Fruit fly (Drosophila melanogaster): ENCODE measurements around the gene CG8475.
A peak's percentile ranks its signal among the peaks of the same experiment; 100 is the strongest.

Gene CG8475

DNA sequence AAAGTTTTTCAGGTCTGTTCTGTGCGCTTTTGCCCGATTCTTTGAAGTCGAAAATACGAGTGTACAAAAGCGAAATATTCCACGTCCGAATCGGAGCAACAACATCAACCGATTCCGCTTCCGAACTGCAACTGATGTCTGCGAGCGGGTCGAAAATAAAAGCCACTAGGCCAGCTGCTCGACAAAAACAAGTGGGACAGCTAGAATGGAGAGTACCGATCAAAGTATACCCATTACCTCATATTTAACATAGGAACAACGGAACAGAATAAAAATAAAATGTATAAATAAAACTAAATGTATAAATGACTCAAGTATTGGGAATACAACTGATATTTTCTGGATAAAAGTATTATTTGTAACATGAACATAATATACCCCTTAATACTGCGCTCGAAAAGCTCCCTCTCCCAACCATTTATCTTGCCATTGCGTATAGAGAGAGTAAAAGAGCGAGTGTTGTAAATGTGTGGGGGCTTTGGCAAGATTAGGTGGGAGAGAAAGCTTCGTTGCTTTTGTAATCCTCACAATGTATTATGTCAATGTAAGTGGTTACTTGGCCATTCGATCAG lies 8.4 kb upstream of the CG8475 start, which contains the start of gene SLC5A11 (continued):
- TF ChIP-seq Bdp1 (GFP tag; optimal IDR thresholded peaks at IDR 0.05) (peak; percentile 40), Hr78 (GFP tag; optimal IDR thresholded peaks at IDR 0.05) (peak in 1 of 2 experiments; percentile 86), CG9797 (GFP tag; optimal IDR thresholded peaks at IDR 0.05) (peak; percentile 19), CG1832 (GFP tag; optimal IDR thresholded peaks at IDR 0.05) (no peak), HHEX (GFP tag; optimal IDR thresholded peaks at IDR 0.05) (peak; percentile 97), CG3281 (GFP tag; optimal IDR thresholded peaks at IDR 0.05) (peak; percentile 96), sqz (GFP tag; optimal IDR thresholded peaks at IDR 0.05) (peak; percentile 89), CG4617 (GFP tag; optimal IDR thresholded peaks at IDR 0.05; ENCODE audit: borderline replicate concordance) (peak; percentile 88), lola (GFP tag; optimal IDR thresholded peaks at IDR 0.05) (peak in 1 of 3 experiments; percentile 97), ham (GFP tag; IDR thresholded peaks at IDR 0.05) (peak; percentile 95), Nf-YC (tag; optimal IDR thresholded peaks at IDR 0.05) (peak; percentile 91), gcm (GFP tag; optimal IDR thresholded peaks at IDR 0.05) (peak; percentile 96), stc (GFP tag; IDR thresholded peaks at IDR 0.05) (peak; percentile 98), peb (GFP tag; IDR thresholded peaks at IDR 0.05) (peak; percentile 98), twi (tag; optimal IDR thresholded peaks at IDR 0.05) (peak; percentile 72), Drgx (GFP tag; IDR thresholded peaks at IDR 0.05) (peak; percentile 98), gcm2 (GFP tag; optimal IDR thresholded peaks at IDR 0.05) (peak; percentile 89), corto (GFP tag; optimal IDR thresholded peaks at IDR 0.05) (peak; percentile 99), D19B (GFP tag; optimal IDR thresholded peaks at IDR 0.05) (peak; percentile 100), Vsx1 (GFP tag; optimal IDR thresholded peaks at IDR 0.05) (peak; percentile 95), pan (optimal IDR thresholded peaks at IDR 0.05) (no peak), pan (GFP tag; optimal IDR thresholded peaks at IDR 0.05 in 1 of 2, IDR thresholded peaks at IDR 0.05 in 1 of 2) (peak in 1 of 2 experiments; percentile 98), CG9727 (GFP tag; optimal IDR thresholded peaks at IDR 0.05) (peak; percentile 99), CG14860 (GFP tag; IDR thresholded peaks at IDR 0.05; ENCODE audit: partially characterized antibody) (0 out of 3 replicates have a peak, but pooled peaks have one; percentile 12), Camta (GFP tag; optimal IDR thresholded peaks at IDR 0.05) (peak; percentile 91), CG4282 (GFP tag; optimal IDR thresholded peaks at IDR 0.05) (peak; percentile 81), CG17612 (GFP tag; IDR thresholded peaks at IDR 0.05) (peak; percentile 88), wek (GFP tag; optimal IDR thresholded peaks at IDR 0.05) (peak; percentile 49), HLH4C (GFP tag; IDR thresholded peaks at IDR 0.05; ENCODE audit: partially characterized antibody) (no peak), CG7372 (GFP tag; IDR thresholded peaks at IDR 0.05) (peak; percentile 99), ac (GFP tag; optimal IDR thresholded peaks at IDR 0.05) (peak; percentile 88), luna (GFP tag; optimal IDR thresholded peaks at IDR 0.05) (peak; percentile 14), al (GFP tag; IDR thresholded peaks at IDR 0.05) (peak; percentile 95), CG15479 (GFP tag; optimal IDR thresholded peaks at IDR 0.05) (peak; percentile 59), CG11456 (GFP tag; IDR thresholded peaks at IDR 0.05) (peak; percentile 96), CG12155 (GFP tag; optimal IDR thresholded peaks at IDR 0.05) (peak; percentile 98), CG9609 (GFP tag; optimal IDR thresholded peaks at IDR 0.05) (peak; percentile 73), sim (GFP tag; IDR thresholded peaks at IDR 0.05) (peak; percentile 94), Sry-δ (GFP tag; optimal IDR thresholded peaks at IDR 0.05) (peak; percentile 75), salm (tag; optimal IDR thresholded peaks at IDR 0.05) (peak; percentile 81), CG14965 (GFP tag; optimal IDR thresholded peaks at IDR 0.05; ENCODE audit: borderline replicate concordance) (peak; percentile 78), vnd (GFP tag; IDR thresholded peaks at IDR 0.05; ENCODE audit: partially characterized antibody) (no peak), disco-r (GFP tag; optimal IDR thresholded peaks at IDR 0.05) (peak; percentile 15), pb (GFP tag; optimal IDR thresholded peaks at IDR 0.05) (peak; percentile 95), E2f1 (GFP tag; IDR thresholded peaks at IDR 0.05) (peak; percentile 97), ttk (GFP tag; IDR thresholded peaks at IDR 0.05) (peak; percentile 97), p53 (GFP tag; optimal IDR thresholded peaks at IDR 0.05) (peak; percentile 88), Max (GFP tag; optimal IDR thresholded peaks at IDR 0.05) (peak; percentile 100), NC2β (GFP tag; optimal IDR thresholded peaks at IDR 0.05) (peak; percentile 54), H15 (GFP tag; IDR thresholded peaks at IDR 0.05) (peak; percentile 96)
